Worm (Caenorhabditis elegans) whole organism, young adult: ENCODE results near the gene sfxn-5.
A peak's percentile ranks its signal among the peaks of the same experiment; 100 is the strongest.

Experiments
- K11D2.4 ChIP-seq: fragments of 200-800 bp; sonication (Bioruptor generic); IDR thresholded peaks from 2 replicates; pipeline ENCODE4 v1.3.6; 2022; ENCODE audit warnings: missing genetic modification reagents, missing genetic modification characterization, missing compliant biosample characterization
- T26A5.8 ChIP-seq: sonication (generic microtip); optimal IDR thresholded peaks from 2 replicates; lab custom pipeline; 2016; ENCODE audit warnings: missing genetic modification characterization, missing compliant biosample characterization
- ama-1 ChIP-seq, 3 experiments: fragments of 150-350 bp in 1 of 3; sonication (generic microtip) in 2 of 3; optimal IDR thresholded peaks; 2 replicates each; lab custom pipeline; 2014 to 2018; ENCODE audit warnings: missing biosample characterization in 2 of 3, missing genetic modification characterization in 2 of 3, missing genetic modification reagents in 2 of 3
- attf-6 ChIP-seq: fragments of 200-800 bp; sonication (Bioruptor generic); IDR thresholded peaks from 2 replicates; pipeline ENCODE4 v1.3.6; 2022; ENCODE audit warnings: missing genetic modification reagents, missing genetic modification characterization, missing compliant biosample characterization
- efl-1 ChIP-seq: fragments of 150-350 bp; optimal IDR thresholded peaks from 2 replicates; lab custom pipeline; 2014; ENCODE audit warnings: missing biosample characterization, missing genetic modification reagents, missing genetic modification characterization
- egl-44 ChIP-seq: fragments of 200-800 bp; sonication (Bioruptor generic); IDR thresholded peaks from 2 replicates; pipeline ENCODE4 v1.3.6; 2022; ENCODE audit warnings: missing genetic modification reagents, missing genetic modification characterization, missing compliant biosample characterization
- ekl-4 ChIP-seq: fragments of 200-800 bp; sonication (Bioruptor generic); IDR thresholded peaks from 2 replicates; pipeline ENCODE4 v1.3.6; 2022; ENCODE audit warnings: missing genetic modification reagents, missing genetic modification characterization, missing compliant biosample characterization
- fkh-3 ChIP-seq: sonication (generic microtip); optimal IDR thresholded peaks from 2 replicates; lab custom pipeline; 2016; ENCODE audit warnings: mild to moderate bottlenecking, missing genetic modification characterization, missing compliant biosample characterization
- let-526 ChIP-seq: fragments of 200-800 bp; sonication (Bioruptor generic); IDR thresholded peaks from 2 replicates; pipeline ENCODE4 v1.3.6; 2022; ENCODE audit warnings: missing genetic modification reagents, missing genetic modification characterization, missing compliant biosample characterization
- lin-40 ChIP-seq: sonication (generic microtip); optimal IDR thresholded peaks from 2 replicates; lab custom pipeline; 2016; ENCODE audit warnings: missing genetic modification characterization, mild to moderate bottlenecking, missing compliant biosample characterization, missing genotype, missing genetic modification reagents
- sea-2 ChIP-seq: fragments of 200-800 bp; sonication (Bioruptor generic); IDR thresholded peaks from 2 replicates; pipeline ENCODE4 v1.3.6; 2022; ENCODE audit warnings: missing genetic modification characterization, missing compliant biosample characterization
- ztf-18 ChIP-seq: sonication (generic microtip); optimal IDR thresholded peaks from 2 replicates; lab custom pipeline; 2016; ENCODE audit warnings: missing genotype, mild to moderate bottlenecking, missing genetic modification characterization, missing compliant biosample characterization

- TF ChIP-seq sea-2 (GFP tag; lab: Robert Waterston, UW) (no peak), K11D2.4 (GFP tag; lab: Robert Waterston, UW) (no peak), T26A5.8 (tag; lab: Kevin White, UChicago) (no peak), ama-1 (optimal IDR thresholded peaks at IDR 0.05; lab: Kevin White, UChicago) (no peak), ama-1 (GFP tag; optimal IDR thresholded peaks at IDR 0.05; lab: Kevin White, UChicago) (no peak), ztf-18 (tag; lab: Kevin White, UChicago) (no peak), lin-40 (tag; lab: Kevin White, UChicago) (no peak), fkh-3 (tag; lab: Kevin White, UChicago) (no peak), egl-44 (GFP tag; lab: Robert Waterston, UW) (no peak), attf-6 (GFP tag; lab: Robert Waterston, UW) (peak; percentile 42; the same call in 1 of the 2 replicates), efl-1 (GFP tag; lab: Kevin White, UChicago) (no peak), let-526 (GFP tag; lab: Robert Waterston, UW) (no peak), ekl-4 (GFP tag; lab: Robert Waterston, UW) (peak; percentile 58; the same call in 1 of the 2 replicates)
Measured at ce11 chrII:8144543-8144942, 39.7 kb upstream of the sfxn-5 start, which contains the start of gene F10B5.2.
